Worm (Caenorhabditis elegans) whole organism, early embryonic: ENCODE results near the gene C25F9.16.

Experiments
- B0310.2 ChIP-seq: sonication (generic microtip); optimal IDR thresholded peaks from 2 replicates; lab custom pipeline; 2016; ENCODE audit warnings: mild to moderate bottlenecking, missing genetic modification characterization, missing compliant biosample characterization
- F13C5.2 ChIP-seq: sonication (generic microtip); optimal IDR thresholded peaks from 2 replicates; lab custom pipeline; 2017; ENCODE audit warnings: mild to moderate bottlenecking, missing genetic modification characterization, inconsistent platforms, missing compliant biosample characterization
- aly-1 ChIP-seq: sonication (generic microtip); optimal IDR thresholded peaks from 2 replicates; lab custom pipeline; 2016; ENCODE audit warnings: missing genetic modification characterization, missing compliant biosample characterization
- ama-1 ChIP-seq: fragments of 150-350 bp; optimal IDR thresholded peaks from 2 replicates; lab custom pipeline; 2014
- ceh-13 ChIP-seq: fragments of 200-800 bp; sonication (Bioruptor generic); optimal IDR thresholded peaks from 2 replicates; lab custom pipeline; 2018; ENCODE audit warnings: mild to moderate bottlenecking, missing genetic modification characterization, missing compliant biosample characterization
- ceh-36 ChIP-seq: sonication (generic microtip); optimal IDR thresholded peaks from 2 replicates; lab custom pipeline; 2016; ENCODE audit warnings: missing genetic modification characterization, inconsistent platforms, missing compliant biosample characterization
- ets-7 ChIP-seq: sonication (generic microtip); optimal IDR thresholded peaks from 2 replicates; lab custom pipeline; 2016; ENCODE audit warnings: missing genotype, missing genetic modification characterization, missing compliant biosample characterization
- flt-1 ChIP-seq: fragments of 200-800 bp; sonication (Bioruptor generic); IDR thresholded peaks from 2 replicates; pipeline ENCODE4 v1.3.6; 2022; ENCODE audit warnings: missing genetic modification characterization, missing compliant biosample characterization
- hmbx-1 ChIP-seq: sonication (generic microtip); optimal IDR thresholded peaks from 2 replicates; lab custom pipeline; 2016; ENCODE audit warnings: mild to moderate bottlenecking, missing genetic modification characterization, missing compliant biosample characterization
- hmg-4 ChIP-seq: fragments of 200-800 bp; sonication (Bioruptor generic); optimal IDR thresholded peaks from 2 replicates; lab custom pipeline; 2018; ENCODE audit warnings: mild to moderate bottlenecking, missing genetic modification characterization, missing compliant biosample characterization
- hnd-1 ChIP-seq: sonication (generic microtip); optimal IDR thresholded peaks from 2 replicates; lab custom pipeline; 2016; ENCODE audit warnings: missing genetic modification characterization, missing compliant biosample characterization
- pes-1 ChIP-seq: fragments of 200-800 bp; sonication (Bioruptor generic); IDR thresholded peaks from 2 replicates; pipeline ENCODE4 v1.3.6; 2022; ENCODE audit warnings: missing genetic modification reagents, missing genetic modification characterization, missing compliant biosample characterization
- scrt-1 ChIP-seq: fragments of 200-800 bp; sonication (Bioruptor generic); IDR thresholded peaks from 2 replicates; pipeline ENCODE4 v1.3.6; 2022; ENCODE audit warnings: missing genetic modification characterization, missing compliant biosample characterization
- sea-1 ChIP-seq: fragments of 200-800 bp; sonication (Bioruptor generic); conservative IDR thresholded peaks from 2 replicates; pipeline ENCODE4 v1.3.6; 2022; ENCODE audit warnings: missing genetic modification characterization, missing compliant biosample characterization
- tbx-11 ChIP-seq: fragments of 200-800 bp; sonication (Bioruptor generic); IDR thresholded peaks from 2 replicates; pipeline ENCODE4 v1.3.6; 2022; ENCODE audit warnings: missing genetic modification characterization, missing compliant biosample characterization
- tbx-37 ChIP-seq: fragments of 200-800 bp; sonication (Bioruptor generic); conservative IDR thresholded peaks from 2 replicates; pipeline ENCODE4 v1.3.6; 2022; ENCODE audit warnings: missing genetic modification reagents, missing genetic modification characterization, missing compliant biosample characterization
- tra-4 ChIP-seq: sonication (generic microtip); optimal IDR thresholded peaks from 2 replicates; lab custom pipeline; 2017; ENCODE audit warnings: missing genetic modification characterization, missing compliant biosample characterization

Gene C25F9.16

ce11 chrV:19401429-19401828 is 32.8 kb upstream of the C25F9.16 start:
- TF ChIP-seq tbx-11 (no peak), hmg-4 (no peak), flt-1 (GFP tag; lab: Robert Waterston, UW) (no peak), pes-1 (GFP tag; lab: Robert Waterston, UW) (no peak), tbx-37 (GFP tag; lab: Robert Waterston, UW) (no peak), ceh-13 (no peak), sea-1 (GFP tag; lab: Robert Waterston, UW) (no peak), tra-4 (tag; lab: Kevin White, UChicago) (no peak), scrt-1 (GFP tag; lab: Robert Waterston, UW) (no peak), aly-1 (no peak), B0310.2 (no peak), ceh-36 (tag; lab: Kevin White, UChicago) (no peak), F13C5.2 (tag; lab: Kevin White, UChicago) (no peak), ets-7 (no peak), hmbx-1 (tag; lab: Kevin White, UChicago) (no peak)

- no peak for TF ChIP-seq ama-1 (lab: Kevin White, UChicago)
Observed at ce11 chrV:19402855-19403254, 31.3 kb upstream of the C25F9.16 start, which contains the start of gene C25F9.12. Gene C25F9.12 (minus strand): TSS chrV:19402955.

ce11 chrV:19403619-19404018 is 30.6 kb upstream of the C25F9.16 start:
- TF ChIP-seq tbx-37 (GFP tag; lab: Robert Waterston, UW) (no peak), aly-1 (no peak), scrt-1 (GFP tag; lab: Robert Waterston, UW) (no peak), tra-4 (tag; lab: Kevin White, UChicago) (no peak), tbx-11 (no peak), ceh-13 (no peak), F13C5.2 (tag; lab: Kevin White, UChicago) (no peak), ama-1 (lab: Kevin White, UChicago) (no peak), ceh-36 (tag; lab: Kevin White, UChicago) (no peak), sea-1 (GFP tag; lab: Robert Waterston, UW) (no peak), hmg-4 (no peak), ets-7 (no peak), pes-1 (GFP tag; lab: Robert Waterston, UW) (no peak)

ce11 chrV:19405276-19405815 is 28.8 kb upstream of the C25F9.16 start, which contains the start of the genes C25F9.6 and C25F9.10:
Gene C25F9.6 (minus strand): TSS chrV:19405326.
Gene C25F9.10 (plus strand): TSS chrV:19405729.
- TF ChIP-seq tbx-11, result no peak
- no peak for TF ChIP-seq hmg-4
- TF ChIP-seq hmbx-1 (tag; lab: Kevin White, UChicago), result no peak
- TF ChIP-seq scrt-1 (GFP tag; lab: Robert Waterston, UW), result no peak
- TF ChIP-seq F13C5.2 (tag; lab: Kevin White, UChicago), result no peak
- TF ChIP-seq ama-1 (lab: Kevin White, UChicago), result no peak
- no peak for TF ChIP-seq aly-1
- TF ChIP-seq flt-1 (GFP tag; lab: Robert Waterston, UW), result no peak
- TF ChIP-seq sea-1 (GFP tag; lab: Robert Waterston, UW), result no peak
- TF ChIP-seq tra-4 (tag; lab: Kevin White, UChicago), result no peak
- no peak for TF ChIP-seq ceh-13
- no peak for TF ChIP-seq pes-1 (GFP tag; lab: Robert Waterston, UW)
- no peak for TF ChIP-seq tbx-37 (GFP tag; lab: Robert Waterston, UW)
- no peak for TF ChIP-seq ceh-36 (tag; lab: Kevin White, UChicago)
- TF ChIP-seq B0310.2, result no peak
- TF ChIP-seq hnd-1 (tag; lab: Kevin White, UChicago), result no peak
- TF ChIP-seq ets-7, result no peak

DNA sequence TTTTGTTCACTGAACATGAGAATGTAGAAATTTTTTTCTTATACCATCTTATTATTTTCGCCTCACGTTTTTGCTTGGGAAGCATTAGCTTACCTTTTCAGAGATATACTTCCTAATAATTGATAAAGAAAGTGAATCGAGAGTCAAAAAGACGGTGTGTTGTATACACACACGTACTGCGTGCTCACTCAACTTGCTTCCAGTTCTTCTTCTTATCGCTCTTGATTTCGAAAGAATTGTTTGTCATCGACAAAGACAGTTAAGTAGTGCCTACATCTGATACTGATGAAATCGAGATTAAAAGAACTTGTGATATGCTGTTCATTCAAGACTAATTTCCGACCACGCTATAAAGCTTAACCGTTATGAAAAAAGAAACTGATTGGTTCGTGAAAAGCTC is 23.5 kb upstream of the C25F9.16 start, which contains the start of gene C25F9.5:
Gene C25F9.5, minus strand, starts transcription at position 195 of the 400 bp plus-strand sequence.
- TF ChIP-seq scrt-1 (GFP tag; lab: Robert Waterston, UW) (no peak), hnd-1 (tag; lab: Kevin White, UChicago) (no peak), ceh-36 (tag; lab: Kevin White, UChicago) (no peak)

ce11 chrV:19416475-19416874 is 17.7 kb upstream of the C25F9.16 start, which contains the start of the genes C25F9.4 and C25F9.9:
Gene C25F9.4 (minus strand): TSS chrV:19416575.
Gene C25F9.9 (plus strand): TSS chrV:19416611.
- TF ChIP-seq hnd-1 (tag; lab: Kevin White, UChicago) (no peak), B0310.2 (no peak), flt-1 (GFP tag; lab: Robert Waterston, UW) (no peak), scrt-1 (GFP tag; lab: Robert Waterston, UW) (no peak), ets-7 (no peak), ceh-13 (no peak), tbx-11 (no peak), ama-1 (lab: Kevin White, UChicago) (no peak), sea-1 (GFP tag; lab: Robert Waterston, UW) (no peak), F13C5.2 (tag; lab: Kevin White, UChicago) (no peak), ceh-36 (tag; lab: Kevin White, UChicago) (no peak), hmg-4 (no peak), aly-1 (no peak), tra-4 (tag; lab: Kevin White, UChicago) (no peak), pes-1 (GFP tag; lab: Robert Waterston, UW) (no peak), hmbx-1 (tag; lab: Kevin White, UChicago) (no peak), tbx-37 (GFP tag; lab: Robert Waterston, UW) (no peak)

DNA sequence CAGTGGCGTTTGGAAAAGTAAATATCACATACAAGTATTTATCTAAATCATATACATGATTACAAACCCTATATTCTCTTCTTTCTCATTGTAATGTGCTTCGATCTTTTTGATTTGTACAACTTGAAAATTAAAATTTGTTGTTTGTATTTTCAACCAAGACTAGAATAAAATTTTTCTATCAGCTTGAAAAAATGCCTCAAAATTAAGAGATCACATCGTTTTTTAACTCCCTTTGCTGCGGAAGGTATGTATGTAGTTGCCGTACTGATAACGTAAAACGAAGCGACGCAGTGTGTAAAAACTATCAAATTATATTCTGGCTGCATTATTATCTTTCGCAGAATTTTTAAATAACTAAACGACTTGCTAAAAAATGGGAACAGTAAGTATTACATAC is 16.4 kb upstream of the C25F9.16 start, which contains the start of gene C25F9.15:
Gene C25F9.15, plus strand, starts transcription at position 301 of the 400 bp plus-strand sequence.
- TF ChIP-seq tbx-37 (GFP tag; lab: Robert Waterston, UW) (no peak), hmg-4 (no peak), ceh-13 (no peak), ets-7 (no peak), hmbx-1 (tag; lab: Kevin White, UChicago) (no peak), ama-1 (lab: Kevin White, UChicago) (no peak), pes-1 (GFP tag; lab: Robert Waterston, UW) (no peak), flt-1 (GFP tag; lab: Robert Waterston, UW) (no peak), hnd-1 (tag; lab: Kevin White, UChicago) (no peak), tbx-11 (no peak), F13C5.2 (tag; lab: Kevin White, UChicago) (no peak), ceh-36 (tag; lab: Kevin White, UChicago) (no peak), aly-1 (no peak), tra-4 (tag; lab: Kevin White, UChicago) (no peak), scrt-1 (GFP tag; lab: Robert Waterston, UW) (no peak), sea-1 (GFP tag; lab: Robert Waterston, UW) (no peak), B0310.2 (no peak)
